Worm (Caenorhabditis elegans): ENCODE measurements around the gene Y73C8B.3.

DNA sequence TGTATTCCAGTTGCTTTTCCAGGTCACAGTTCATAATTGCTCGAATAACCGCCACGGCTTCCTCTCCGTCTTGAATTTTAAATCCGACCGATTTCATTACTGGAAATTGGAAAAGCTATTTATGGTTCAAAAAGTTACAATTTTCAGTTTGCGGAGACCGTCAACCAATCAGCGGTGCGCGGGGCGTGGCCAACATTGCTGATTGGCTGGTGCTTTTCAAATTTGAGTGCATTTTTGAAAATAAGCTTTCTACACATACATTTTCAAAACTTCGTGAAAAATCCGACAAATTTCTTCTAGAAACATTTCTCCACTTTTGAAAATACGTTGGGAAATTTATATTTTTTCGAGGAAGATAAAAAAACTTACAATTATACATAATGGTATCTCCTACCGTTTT is 2.8 kb upstream of the Y73C8B.3 start:
- TF ChIP-seq W03F9.2 (tag; optimal IDR thresholded peaks at IDR 0.05) (no peak), dao-5 (tag; optimal IDR thresholded peaks at IDR 0.05) (no peak)

All from whole organism, L4/young adult.